Worm (Caenorhabditis elegans) whole organism, L3 larva: Measurements from ENCODE around the gene C55A1.6.

Experiments used
- R02D3.7 ChIP-seq: fragments of 150-350 bp; optimal IDR thresholded peaks from 2 replicates; lab custom pipeline; 2014; ENCODE audit warnings: missing biosample characterization, missing genetic modification characterization
- ZK546.5 ChIP-seq: sonication (generic microtip); optimal IDR thresholded peaks from 2 replicates; lab custom pipeline; 2017; ENCODE audit warnings: missing biosample characterization, missing genetic modification characterization
- ama-1 ChIP-seq: fragments of 150-350 bp; optimal IDR thresholded peaks from 2 replicates; lab custom pipeline; 2018
- ceh-28 ChIP-seq: fragments of 150-350 bp; optimal IDR thresholded peaks from 2 replicates; lab custom pipeline; 2014; ENCODE audit warnings: missing biosample characterization, missing genetic modification reagents, missing genetic modification characterization
- ceh-9 ChIP-seq: sonication (generic microtip); optimal IDR thresholded peaks from 2 replicates; lab custom pipeline; 2018; ENCODE audit warnings: missing biosample characterization, missing genetic modification characterization
- lin-39 ChIP-seq: fragments of 150-350 bp; optimal IDR thresholded peaks from 2 replicates; lab custom pipeline; 2018; ENCODE audit warnings: missing biosample characterization, missing genetic modification reagents, missing genetic modification characterization
- nhr-23 ChIP-seq: fragments of 150-350 bp; optimal IDR thresholded peaks from 2 replicates; lab custom pipeline; 2014; ENCODE audit warnings: missing biosample characterization, missing genetic modification reagents, missing genetic modification characterization
- nhr-237 ChIP-seq: fragments of 150-350 bp; optimal IDR thresholded peaks from 2 replicates; lab custom pipeline; 2014; ENCODE audit warnings: missing biosample characterization, missing genetic modification characterization
- nhr-28 ChIP-seq: fragments of 150-350 bp; optimal IDR thresholded peaks from 2 replicates; lab custom pipeline; 2014; ENCODE audit warnings: missing biosample characterization, missing genetic modification characterization
- snpc-4 ChIP-seq: fragments of 150-350 bp; optimal IDR thresholded peaks from 2 replicates; lab custom pipeline; 2014; ENCODE audit warnings: missing biosample characterization, missing genetic modification characterization

DNA sequence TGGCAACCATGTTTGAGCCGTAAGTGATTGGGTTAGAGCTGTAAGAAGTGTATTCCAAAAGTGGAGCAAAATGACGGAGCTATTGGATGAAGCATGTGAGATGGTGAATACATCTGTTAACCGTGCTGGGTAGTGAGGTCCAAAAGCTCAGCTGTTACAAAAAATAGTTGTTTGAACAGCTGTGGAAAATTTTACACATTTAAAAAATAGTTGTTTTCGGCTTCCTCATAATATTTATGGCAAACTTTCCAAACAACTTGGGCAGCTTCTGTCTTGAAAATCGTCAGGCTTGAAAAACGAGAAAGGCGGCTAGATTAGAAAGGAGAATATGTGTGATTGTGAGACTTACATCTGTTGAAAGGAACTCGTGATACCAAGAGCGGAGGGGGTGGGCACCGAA is 42.8 kb upstream of the C55A1.6 start, which contains the start of gene fbxa-154:
- TF ChIP-seq snpc-4 (tag; lab: Kevin White, UChicago), result no peak
- TF ChIP-seq ama-1 (lab: Kevin White, UChicago), result no peak
- TF ChIP-seq ceh-9 (tag; lab: Kevin White, UChicago), result no peak
- no peak for TF ChIP-seq nhr-237 (tag; lab: Kevin White, UChicago)
- no peak for TF ChIP-seq ceh-28 (tag; lab: Kevin White, UChicago)
- no peak for TF ChIP-seq R02D3.7 (tag; lab: Kevin White, UChicago)
- TF ChIP-seq lin-39 (tag; lab: Kevin White, UChicago), result no peak
- no peak for TF ChIP-seq nhr-28 (tag; lab: Kevin White, UChicago)
- TF ChIP-seq ZK546.5 (tag; lab: Kevin White, UChicago), result no peak
- TF ChIP-seq nhr-23, result no peak
